Worm (Caenorhabditis elegans): ENCODE results near the gene pdzd-8.

- TF ChIP-seq unc-62 (GFP tag; optimal IDR thresholded peaks at IDR 0.05) (no peak), ztf-11 (tag; optimal IDR thresholded peaks at IDR 0.05) (no peak)
Measured at ce11 chrIV:8979062-8979612, 3.8 kb downstream of the pdzd-8 start.

Measured in whole organism, L2 larva.